Fruit fly (Drosophila melanogaster) whole organism, embryonic: ENCODE measurements around the gene SrpRalpha.

ENCODE experiments used
- Ada2b ChIP-seq: fragments of 200-800 bp; sonication (Bioruptor generic); IDR thresholded peaks from 2 replicates; pipeline ENCODE4 v1.3.6; 2022; ENCODE audit warnings: missing biosample characterization, missing genetic modification characterization
- B-H1 ChIP-seq: fragments of 200-800 bp; sonication (Bioruptor generic); IDR thresholded peaks from 3 replicates; pipeline ENCODE4 v1.3.6; 2022; ENCODE audit warnings: missing biosample characterization, missing genetic modification characterization
- Bteb2 ChIP-seq: fragments of 200-800 bp; sonication (Bioruptor generic); optimal IDR thresholded peaks from 2 replicates; lab custom pipeline; 2016; ENCODE audit warnings: missing biosample characterization, missing genetic modification characterization
- CG10147 ChIP-seq: fragments of 200-800 bp; sonication (Bioruptor generic); optimal IDR thresholded peaks from 2 replicates; lab custom pipeline; 2019; ENCODE audit warnings: missing biosample characterization, mild to moderate bottlenecking, missing genetic modification characterization, moderate library complexity
- CG11247 ChIP-seq: fragments of 200-800 bp; sonication (Bioruptor generic); IDR thresholded peaks from 2 replicates; pipeline ENCODE4 v1.3.6; 2022; ENCODE audit warnings: missing biosample characterization, missing genetic modification characterization
- CG11398 ChIP-seq: fragments of 200-800 bp; sonication (Bioruptor generic); optimal IDR thresholded peaks from 2 replicates; lab custom pipeline; 2016; ENCODE audit warnings: missing biosample characterization, missing genetic modification characterization
- CG11456 ChIP-seq: fragments of 200-800 bp; sonication (Bioruptor generic); IDR thresholded peaks from 3 replicates; pipeline ENCODE4 v1.3.6; 2022; ENCODE audit warnings: missing biosample characterization, missing genetic modification characterization
- CG12942 ChIP-seq: fragments of 200-800 bp; sonication (Bioruptor generic); optimal IDR thresholded peaks from 3 replicates; lab custom pipeline; 2016; ENCODE audit warnings: missing biosample characterization, missing genetic modification characterization
- CG13287 ChIP-seq: fragments of 200-800 bp; sonication (Bioruptor generic); IDR thresholded peaks from 2 replicates; pipeline ENCODE4 v1.3.6; 2022; ENCODE audit warnings: missing biosample characterization, missing genetic modification characterization; ENCODE audit not compliant: partially characterized antibody
- CG13424 ChIP-seq: fragments of 200-800 bp; sonication (Bioruptor generic); optimal IDR thresholded peaks from 2 replicates; lab custom pipeline; 2019; ENCODE audit warnings: missing biosample characterization, mild to moderate bottlenecking, missing genetic modification characterization, moderate library complexity
- CG15601 ChIP-seq: fragments of 200-800 bp; sonication (Bioruptor generic); optimal IDR thresholded peaks from 3 replicates; lab custom pipeline; 2019; ENCODE audit warnings: missing biosample characterization, mild to moderate bottlenecking, missing genetic modification characterization, moderate library complexity
- CG16863 ChIP-seq: fragments of 200-800 bp; sonication (Bioruptor generic); optimal IDR thresholded peaks from 3 replicates; lab custom pipeline; 2016; ENCODE audit warnings: missing biosample characterization, missing genetic modification characterization
- CG17361 ChIP-seq: fragments of 200-800 bp; sonication (Bioruptor generic); IDR thresholded peaks from 3 replicates; pipeline ENCODE4 v1.3.6; 2022; ENCODE audit warnings: missing biosample characterization, missing genetic modification characterization
- CG1792 ChIP-seq: fragments of 200-800 bp; sonication (Bioruptor generic); optimal IDR thresholded peaks from 2 replicates; lab custom pipeline; 2016; ENCODE audit warnings: missing biosample characterization, missing genetic modification characterization
- CG30020 ChIP-seq: fragments of 200-800 bp; optimal IDR thresholded peaks from 2 replicates; lab custom pipeline; 2019; ENCODE audit warnings: missing biosample characterization, mild to moderate bottlenecking, missing genetic modification characterization, moderate library complexity
- CG30431 ChIP-seq: fragments of 200-800 bp; sonication (Bioruptor generic); optimal IDR thresholded peaks from 2 replicates; lab custom pipeline; 2017; ENCODE audit warnings: missing biosample characterization, missing genetic modification characterization
- CG31441 ChIP-seq: fragments of 200-800 bp; sonication (Bioruptor generic); IDR thresholded peaks from 2 replicates; pipeline ENCODE4 v1.3.6; 2022; ENCODE audit warnings: missing biosample characterization, missing genetic modification characterization
- CG3163 ChIP-seq: fragments of 200-800 bp; sonication (Bioruptor generic); optimal IDR thresholded peaks from 3 replicates; lab custom pipeline; 2016; ENCODE audit warnings: missing biosample characterization, missing genetic modification characterization
- CG32767 ChIP-seq: fragments of 200-800 bp; sonication (Bioruptor generic); IDR thresholded peaks from 2 replicates; pipeline ENCODE4 v1.3.6; 2022; ENCODE audit warnings: missing biosample characterization, missing genetic modification characterization
- CG4328 ChIP-seq: fragments of 200-800 bp; sonication (Bioruptor generic); optimal IDR thresholded peaks from 3 replicates; lab custom pipeline; 2017; ENCODE audit warnings: missing biosample characterization, missing genetic modification reagents, missing genetic modification characterization
- CG6813 ChIP-seq: fragments of 200-800 bp; sonication (Bioruptor generic); optimal IDR thresholded peaks from 2 replicates; lab custom pipeline; 2017; ENCODE audit warnings: missing biosample characterization, missing genetic modification characterization, mild to moderate bottlenecking, moderate library complexity, missing genetic modification reagents
- CoRest ChIP-seq: fragments of 200-800 bp; sonication (Bioruptor generic); optimal IDR thresholded peaks from 3 replicates; lab custom pipeline; 2018; ENCODE audit warnings: missing biosample characterization, mild to moderate bottlenecking, missing genetic modification characterization, moderate library complexity
- CrebB ChIP-seq: fragments of 200-800 bp; sonication (Bioruptor generic); optimal IDR thresholded peaks from 3 replicates; lab custom pipeline; 2018; ENCODE audit warnings: missing biosample characterization, mild to moderate bottlenecking, missing genetic modification characterization
- Dip2 ChIP-seq: fragments of 200-800 bp; sonication (Bioruptor generic); IDR thresholded peaks from 2 replicates; pipeline ENCODE4 v1.3.6; 2022; ENCODE audit warnings: missing biosample characterization, missing genetic modification characterization
- Drgx ChIP-seq: fragments of 200-800 bp; sonication (Bioruptor generic); IDR thresholded peaks from 2 replicates; pipeline ENCODE4 v1.3.6; 2022; ENCODE audit warnings: missing biosample characterization, missing genetic modification characterization
- Ets65A ChIP-seq: fragments of 200-800 bp; sonication (Bioruptor generic); peaks from one replicate; lab custom pipeline; 2016; ENCODE audit warnings: missing biosample characterization, missing genetic modification characterization
- GATAe ChIP-seq: fragments of 200-800 bp; sonication (Bioruptor generic); conservative IDR thresholded peaks from 2 replicates; pipeline ENCODE4 v1.3.6; 2022; ENCODE audit warnings: missing biosample characterization, missing genetic modification characterization
- Med ChIP-seq: fragments of 200-800 bp; sonication (Bioruptor generic); peaks from one replicate; lab custom pipeline; 2016; ENCODE audit warnings: missing biosample characterization, missing genetic modification characterization, mild to moderate bottlenecking, inconsistent platforms, moderate library complexity
- TFAM ChIP-seq: fragments of 200-800 bp; sonication (Bioruptor generic); optimal IDR thresholded peaks from 2 replicates; lab custom pipeline; 2017; ENCODE audit warnings: missing biosample characterization, missing genetic modification characterization, inconsistent platforms
- abd-A ChIP-seq: fragments of 200-800 bp; sonication (Bioruptor generic); optimal IDR thresholded peaks from 3 replicates; lab custom pipeline; 2019; ENCODE audit warnings: missing biosample characterization, mild to moderate bottlenecking, missing genetic modification characterization, moderate library complexity
- bbx ChIP-seq: fragments of 200-800 bp; sonication (Bioruptor generic); IDR thresholded peaks from 2 replicates; pipeline ENCODE4 v1.3.6; 2022; ENCODE audit warnings: missing biosample characterization, missing genetic modification characterization; ENCODE audit not compliant: partially characterized antibody
- bcd ChIP-seq: fragments of 200-800 bp; sonication (Bioruptor generic); optimal IDR thresholded peaks from 2 replicates; lab custom pipeline; 2017; ENCODE audit warnings: missing biosample characterization, mild to moderate bottlenecking, missing genetic modification characterization
- crp ChIP-seq, 2 experiments: fragments of 200-800 bp; sonication (Bioruptor generic); optimal IDR thresholded peaks; 2 replicates in 1 of 2; 3 replicates in 1 of 2; lab custom pipeline; 2017; ENCODE audit warnings: missing biosample characterization in 2 of 2, missing genetic modification characterization in 2 of 2, mild to moderate bottlenecking in 1 of 2, moderate library complexity in 1 of 2
- dati ChIP-seq: fragments of 200-800 bp; sonication (Bioruptor generic); IDR thresholded peaks from 2 replicates; pipeline ENCODE4 v1.3.6; 2022; ENCODE audit warnings: missing biosample characterization, missing genetic modification characterization
- dmrt11E ChIP-seq: fragments of 200-800 bp; sonication (Bioruptor generic); optimal IDR thresholded peaks from 3 replicates; lab custom pipeline; 2018; ENCODE audit warnings: missing biosample characterization, mild to moderate bottlenecking, missing genetic modification characterization, moderate library complexity
- dmrt99B ChIP-seq: fragments of 200-800 bp; sonication (Bioruptor generic); optimal IDR thresholded peaks from 2 replicates; lab custom pipeline; 2018; ENCODE audit warnings: missing biosample characterization, mild to moderate bottlenecking, missing genetic modification characterization, moderate library complexity
- eve ChIP-seq, 2 experiments: fragments of >200 bp; optimal IDR thresholded peaks; 2 replicates each; lab custom pipeline; 2017; ENCODE audit warnings: missing biosample characterization in 2 of 2, missing genetic modification characterization in 2 of 2
- kni ChIP-seq: fragments of 200-800 bp; sonication (Bioruptor generic); optimal IDR thresholded peaks from 3 replicates; lab custom pipeline; 2017; ENCODE audit warnings: mild to moderate bottlenecking, missing biosample characterization, missing genetic modification reagents, missing genetic modification characterization
- lmd ChIP-seq: fragments of 200-800 bp; sonication (Bioruptor generic); IDR thresholded peaks from 2 replicates; pipeline ENCODE4 v1.3.6; 2022; ENCODE audit warnings: missing biosample characterization, missing genetic modification characterization
- lola ChIP-seq, 3 experiments: fragments of >200 bp in 2 of 3; fragments of 200-800 bp in 1 of 3; sonication (Bioruptor generic) in 1 of 3; optimal IDR thresholded peaks; 2 replicates each; lab custom pipeline; 2017 to 2019; ENCODE audit warnings: missing biosample characterization in 3 of 3, missing genetic modification characterization in 3 of 3, mild to moderate bottlenecking in 1 of 3, moderate library complexity in 1 of 3
- mam ChIP-seq: fragments of 200-800 bp; sonication (Bioruptor generic); optimal IDR thresholded peaks from 3 replicates; lab custom pipeline; 2016; ENCODE audit warnings: missing biosample characterization, missing genetic modification characterization
- odd ChIP-seq: fragments of 200-800 bp; sonication (Bioruptor generic); optimal IDR thresholded peaks from 2 replicates; lab custom pipeline; 2017; ENCODE audit warnings: missing biosample characterization, mild to moderate bottlenecking, missing genetic modification characterization
- org-1 ChIP-seq: fragments of 200-800 bp; sonication (Bioruptor generic); optimal IDR thresholded peaks from 2 replicates; lab custom pipeline; 2017; ENCODE audit warnings: missing biosample characterization, missing genetic modification characterization
- peb ChIP-seq: fragments of 200-800 bp; sonication (Bioruptor generic); IDR thresholded peaks from 2 replicates; pipeline ENCODE4 v1.3.6; 2022; ENCODE audit warnings: missing biosample characterization, missing genetic modification characterization
- pita ChIP-seq: fragments of 200-800 bp; sonication (Bioruptor generic); optimal IDR thresholded peaks from 2 replicates; lab custom pipeline; 2017; ENCODE audit warnings: missing biosample characterization, mild to moderate bottlenecking, missing genetic modification characterization
- sisA ChIP-seq: fragments of 200-800 bp; sonication (Bioruptor generic); IDR thresholded peaks from 2 replicates; pipeline ENCODE4 v1.3.6; 2022; ENCODE audit warnings: missing biosample characterization, missing genetic modification characterization
- slou ChIP-seq: fragments of 200-800 bp; sonication (Bioruptor generic); optimal IDR thresholded peaks from 3 replicates; lab custom pipeline; 2016; ENCODE audit warnings: missing biosample characterization, missing genetic modification characterization
- sna ChIP-seq: fragments of 200-800 bp; sonication (Bioruptor generic); IDR thresholded peaks from 2 replicates; pipeline ENCODE4 v1.3.6; 2022; ENCODE audit warnings: missing biosample characterization, missing genetic modification characterization; ENCODE audit not compliant: partially characterized antibody
- so ChIP-seq: fragments of 200-800 bp; sonication (Bioruptor generic); IDR thresholded peaks from 3 replicates; pipeline ENCODE4 v1.3.6; 2022; ENCODE audit warnings: missing biosample characterization, missing genetic modification characterization
- sug ChIP-seq: fragments of 200-800 bp; optimal IDR thresholded peaks from 2 replicates; lab custom pipeline; 2019; ENCODE audit warnings: missing biosample characterization, mild to moderate bottlenecking, missing genetic modification characterization, moderate library complexity
- unpg ChIP-seq: fragments of 200-800 bp; sonication (Bioruptor generic); optimal IDR thresholded peaks from 3 replicates; lab custom pipeline; 2018; ENCODE audit warnings: missing biosample characterization, mild to moderate bottlenecking, missing genetic modification characterization, moderate library complexity
- zfh1 ChIP-seq: fragments of 200-800 bp; sonication (Bioruptor generic); IDR thresholded peaks from 3 replicates; pipeline ENCODE4 v1.3.6; 2022; ENCODE audit warnings: missing biosample characterization, missing genetic modification characterization

SrpRalpha gene

DNA sequence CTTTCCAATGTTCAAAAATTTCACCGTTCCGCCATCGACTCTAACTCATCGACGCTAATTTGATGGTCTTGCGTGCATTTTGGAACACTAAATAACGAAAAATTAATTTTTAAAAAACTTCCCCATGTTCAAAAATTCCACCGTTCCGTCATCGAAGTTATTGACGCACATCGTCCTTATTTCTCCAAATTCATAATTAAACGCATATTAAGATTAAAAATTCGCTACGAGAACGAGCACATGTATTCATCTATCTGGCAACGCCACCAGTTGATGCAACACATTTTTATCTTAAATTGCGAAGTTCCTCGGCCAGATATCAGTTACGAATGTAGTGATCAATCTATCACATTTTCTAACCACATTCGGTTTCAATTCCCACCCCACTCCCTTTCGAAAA, 20.3 kb upstream of the SrpRalpha start, which contains the start of gene Lint-1 (continued):
- TF ChIP-seq so (GFP tag; lab: Robert Waterston, UW) (no peak), CG30431 (GFP tag; lab: Kevin White, UChicago) (no peak), eve (GFP tag; optimal IDR thresholded peaks at IDR 0.05; lab: Kevin White, UChicago) (no peak), crp (GFP tag; optimal IDR thresholded peaks at IDR 0.05; lab: Kevin White, UChicago) (no peak), Dip2 (no peak), kni (GFP tag; lab: Kevin White, UChicago) (no peak), CG31441 (GFP tag; lab: Robert Waterston, UW) (no peak), GATAe (no peak), CG15601 (no peak), Bteb2 (no peak), CG11398 (GFP tag; lab: Kevin White, UChicago) (no peak), peb (GFP tag; lab: Robert Waterston, UW) (no peak), sna (GFP tag; lab: Robert Waterston, UW) (no peak), zfh1 (peak; percentile 26; the same call in 1 of the 3 replicates), lola (GFP tag; optimal IDR thresholded peaks at IDR 0.05; lab: Kevin White, UChicago) (no peak), CG1792 (GFP tag; lab: Kevin White, UChicago) (no peak), CG11247 (GFP tag; lab: Robert Waterston, UW) (no peak), CG4328 (GFP tag; lab: Kevin White, UChicago) (no peak), odd (GFP tag; lab: Kevin White, UChicago) (no peak), Ets65A (peak; percentile 64), CG13424 (tag; lab: Kevin White, UChicago) (no peak), CG12942 (no peak), CoRest (tag; lab: Kevin White, UChicago) (no peak), bcd (GFP tag; lab: Kevin White, UChicago) (no peak), dmrt99B (tag; lab: Kevin White, UChicago) (no peak), CG16863 (no peak), CG6813 (GFP tag; lab: Kevin White, UChicago) (no peak), CG13287 (no peak), pita (GFP tag; lab: Kevin White, UChicago) (no peak), CG11456 (GFP tag; lab: Robert Waterston, UW) (0 out of 3 replicates have a peak, but pooled peaks have one; percentile 22), lmd (GFP tag; lab: Robert Waterston, UW) (peak; percentile 20; the same call in 1 of the 2 replicates), CG17361 (GFP tag; lab: Robert Waterston, UW) (no peak), org-1 (GFP tag; lab: Kevin White, UChicago) (no peak), Med (GFP tag; lab: Kevin White, UChicago) (peak; percentile 74), CrebB (tag; lab: Kevin White, UChicago) (no peak)

DNA sequence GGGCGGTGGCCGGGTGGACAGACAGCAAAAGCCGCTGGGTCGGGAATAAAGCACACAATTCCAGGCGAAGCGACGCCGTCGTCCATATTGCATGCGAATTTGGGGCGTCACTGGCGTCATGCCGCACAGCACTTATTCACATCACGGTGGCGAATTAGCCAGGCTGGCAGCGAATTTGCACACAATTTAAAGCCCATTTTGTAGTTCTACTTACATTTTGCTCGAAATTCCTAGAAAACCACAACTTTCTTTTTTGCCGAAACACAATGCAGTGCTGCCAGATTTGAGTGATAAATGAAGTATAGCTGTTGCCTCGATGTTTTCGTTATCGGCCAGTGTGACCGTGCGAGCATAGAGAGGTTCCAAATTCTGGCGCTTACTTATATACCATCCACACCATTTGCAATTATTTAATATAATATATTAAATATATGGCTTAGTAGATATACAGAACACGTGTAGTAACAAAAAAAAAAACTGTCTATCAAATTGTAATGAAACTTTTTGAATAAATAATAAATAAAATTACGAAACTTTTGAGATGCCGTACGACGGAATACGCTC, 19.5 kb upstream of the SrpRalpha start, which contains the start of gene Ran:
Gene Ran (minus strand): TSS at position 445 of the 564 bp plus-strand sequence.
- TF ChIP-seq B-H1 (GFP tag; lab: Robert Waterston, UW): no peak
- TF ChIP-seq CG3163: no peak
- no peak for TF ChIP-seq abd-A (tag; lab: Kevin White, UChicago)
- no peak for TF ChIP-seq bbx (GFP tag; lab: Robert Waterston, UW)
- TF ChIP-seq unpg: no peak
- TF ChIP-seq Ada2b (GFP tag; lab: Robert Waterston, UW): no peak
- TF ChIP-seq dmrt11E (tag; lab: Kevin White, UChicago): no peak
- no peak for TF ChIP-seq CG16863
- TF ChIP-seq sug (tag; lab: Kevin White, UChicago): no peak
- no peak for TF ChIP-seq dati (GFP tag; lab: Robert Waterston, UW)
- TF ChIP-seq Drgx (GFP tag; lab: Robert Waterston, UW): no peak
- no peak for TF ChIP-seq TFAM (GFP tag; lab: Kevin White, UChicago)
- no peak for TF ChIP-seq CG32767
- no peak for TF ChIP-seq CG31441 (GFP tag; lab: Robert Waterston, UW)
- TF ChIP-seq slou (GFP tag; lab: Kevin White, UChicago): no peak
- TF ChIP-seq sisA: no peak
- TF ChIP-seq mam (GFP tag; lab: Kevin White, UChicago): no peak
- TF ChIP-seq CG30020 (tag; lab: Kevin White, UChicago): peak; percentile 95
- no peak for TF ChIP-seq CG10147 (GFP tag; lab: Kevin White, UChicago)
